Fruit fly (Drosophila melanogaster) whole organism, prepupa: ENCODE results near the gene Brf.

Experiments used
- Blimp-1 ChIP-seq: fragments of 200-800 bp; sonication (Bioruptor generic); optimal IDR thresholded peaks from 3 replicates; lab custom pipeline; 2017; ENCODE audit warnings: missing biosample characterization, missing genetic modification characterization, mild to moderate bottlenecking, moderate library complexity, missing genetic modification reagents
- CG10631 ChIP-seq: fragments of 200-800 bp; sonication (Bioruptor generic); optimal IDR thresholded peaks from 2 replicates; lab custom pipeline; 2016; ENCODE audit warnings: missing biosample characterization, missing genetic modification characterization
- CG10669 ChIP-seq: fragments of 200-800 bp; sonication (Bioruptor generic); optimal IDR thresholded peaks from 3 replicates; lab custom pipeline; 2018; ENCODE audit warnings: missing biosample characterization, mild to moderate bottlenecking, missing genetic modification characterization, moderate library complexity
- CG11294 ChIP-seq: fragments of 200-800 bp; sonication (Bioruptor generic); IDR thresholded peaks from 2 replicates; pipeline ENCODE4 v1.3.6; 2022; ENCODE audit warnings: missing biosample characterization, missing genetic modification characterization
- CG11902 ChIP-seq: fragments of 200-800 bp; sonication (Bioruptor generic); optimal IDR thresholded peaks from 3 replicates; lab custom pipeline; 2016; ENCODE audit warnings: missing biosample characterization, missing genetic modification characterization
- CG15336 ChIP-seq: fragments of 200-800 bp; sonication (Bioruptor generic); IDR thresholded peaks from 2 replicates; pipeline ENCODE4 v1.3.6; 2022; ENCODE audit warnings: missing biosample characterization, missing genetic modification characterization
- CG31627 ChIP-seq: fragments of 200-800 bp; sonication (Bioruptor generic); optimal IDR thresholded peaks from 3 replicates; lab custom pipeline; 2016; ENCODE audit warnings: missing biosample characterization, missing genetic modification characterization
- CG32006 ChIP-seq: fragments of 200-800 bp; sonication (Bioruptor generic); optimal IDR thresholded peaks from 3 replicates; lab custom pipeline; 2017; ENCODE audit warnings: missing biosample characterization, mild to moderate bottlenecking, missing genetic modification characterization
- CG4318 ChIP-seq: fragments of 200-800 bp; sonication (Bioruptor generic); optimal IDR thresholded peaks from 3 replicates; lab custom pipeline; 2017; ENCODE audit warnings: missing biosample characterization, mild to moderate bottlenecking, missing genetic modification characterization
- CG6163 ChIP-seq: fragments of 200-800 bp; sonication (Bioruptor generic); IDR thresholded peaks from 3 replicates; pipeline ENCODE4 v1.3.6; 2022; ENCODE audit warnings: missing biosample characterization, missing genetic modification characterization
- CG6276 ChIP-seq: fragments of 200-800 bp; sonication (Bioruptor generic); optimal IDR thresholded peaks from 2 replicates; lab custom pipeline; 2017; ENCODE audit warnings: missing biosample characterization, mild to moderate bottlenecking, missing genetic modification characterization
- CG6792 ChIP-seq: fragments of 200-800 bp; sonication (Bioruptor generic); optimal IDR thresholded peaks from 3 replicates; lab custom pipeline; 2016; ENCODE audit warnings: missing biosample characterization, missing genetic modification characterization
- CG8119 ChIP-seq: fragments of 200-800 bp; sonication (Bioruptor generic); IDR thresholded peaks from 3 replicates; pipeline ENCODE4 v1.3.6; 2022; ENCODE audit warnings: missing biosample characterization, missing genetic modification characterization
- Eip75B ChIP-seq: fragments of 200-800 bp; sonication (Bioruptor generic); optimal IDR thresholded peaks from 3 replicates; lab custom pipeline; 2016; ENCODE audit warnings: missing biosample characterization, missing genetic modification characterization
- Eip78C ChIP-seq: fragments of 200-800 bp; sonication (Bioruptor generic); peaks from one replicate; lab custom pipeline; 2016; ENCODE audit warnings: missing biosample characterization, missing genetic modification characterization
- Ets96B ChIP-seq: fragments of 200-800 bp; optimal IDR thresholded peaks from 2 replicates; lab custom pipeline; 2019; ENCODE audit warnings: missing biosample characterization, mild to moderate bottlenecking, missing genetic modification characterization, moderate library complexity
- Gug ChIP-seq: fragments of 200-800 bp; sonication (Bioruptor generic); IDR thresholded peaks from 2 replicates; pipeline ENCODE4 v1.3.6; 2022; ENCODE audit warnings: missing biosample characterization, missing genetic modification characterization
- Hr4 ChIP-seq: fragments of 200-800 bp; sonication (Bioruptor generic); optimal IDR thresholded peaks from 3 replicates; lab custom pipeline; 2016; ENCODE audit warnings: missing biosample characterization, missing genetic modification characterization
- cyc ChIP-seq: fragments of 200-800 bp; sonication (Bioruptor generic); optimal IDR thresholded peaks from 3 replicates; lab custom pipeline; 2016; ENCODE audit warnings: missing biosample characterization, missing genetic modification characterization
- eg ChIP-seq: fragments of 200-800 bp; sonication (Bioruptor generic); IDR thresholded peaks from 3 replicates; pipeline ENCODE4 v1.3.6; 2022; ENCODE audit warnings: missing biosample characterization, missing genetic modification characterization
- esn ChIP-seq: fragments of 200-800 bp; sonication (Bioruptor generic); optimal IDR thresholded peaks from 2 replicates; lab custom pipeline; 2016; ENCODE audit warnings: missing biosample characterization, mild to moderate bottlenecking, missing genetic modification characterization, moderate library complexity
- fd59A ChIP-seq: fragments of 200-800 bp; sonication (Bioruptor generic); optimal IDR thresholded peaks from 2 replicates; lab custom pipeline; 2017; ENCODE audit warnings: missing biosample characterization, mild to moderate bottlenecking, missing genetic modification characterization, missing genetic modification reagents
- salr ChIP-seq, 2 experiments: fragments of 200-800 bp; sonication (Bioruptor generic); optimal IDR thresholded peaks; 3 replicates each; lab custom pipeline; 2016 to 2018; ENCODE audit warnings: missing biosample characterization in 2 of 2, missing genetic modification characterization in 2 of 2, mild to moderate bottlenecking in 1 of 2
- spab ChIP-seq: fragments of 200-800 bp; sonication (Bioruptor generic); optimal IDR thresholded peaks from 2 replicates; lab custom pipeline; 2017; ENCODE audit warnings: missing biosample characterization, mild to moderate bottlenecking, missing genetic modification characterization, missing genetic modification reagents
- vri ChIP-seq: fragments of 200-800 bp; sonication (Bioruptor generic); optimal IDR thresholded peaks from 3 replicates; lab custom pipeline; 2016; ENCODE audit warnings: missing biosample characterization, mild to moderate bottlenecking, missing genetic modification characterization

The Brf gene

dm6 chr3R:17377503-17377902 is 13.6 kb downstream of the Brf start:
- peak; percentile 9 for TF ChIP-seq Blimp-1 (GFP tag; lab: Kevin White, UChicago)
- no peak for TF ChIP-seq Eip75B (GFP tag; lab: Kevin White, UChicago)
- no peak for TF ChIP-seq spab (GFP tag; lab: Kevin White, UChicago)
- no peak for TF ChIP-seq Gug
- no peak for TF ChIP-seq esn (GFP tag; lab: Kevin White, UChicago)

- TF ChIP-seq CG8119 (GFP tag; lab: Robert Waterston, UW) = peak; percentile 53; the same call in 1 of the 3 replicates
- peak; percentile 4 for TF ChIP-seq CG10669 (GFP tag; lab: Kevin White, UChicago)
- no peak for TF ChIP-seq CG31627 (GFP tag; lab: Kevin White, UChicago)
- peak; percentile 55; the same call in 2 of the 3 replicates for TF ChIP-seq eg (GFP tag; lab: Robert Waterston, UW)
- 0 out of 3 replicates have a peak, but pooled peaks have one; percentile 36 for TF ChIP-seq CG6163 (GFP tag; lab: Robert Waterston, UW)
- no peak for TF ChIP-seq Hr4 (GFP tag; lab: Kevin White, UChicago)
- TF ChIP-seq CG15336 = peak; percentile 35; the same call in 1 of the 2 replicates
- no peak for TF ChIP-seq vri (GFP tag; lab: Kevin White, UChicago)
- no peak for TF ChIP-seq Eip78C (GFP tag; lab: Kevin White, UChicago)
- peak; percentile 38 for TF ChIP-seq CG32006 (GFP tag; lab: Kevin White, UChicago)
- TF ChIP-seq CG11294 (GFP tag; lab: Robert Waterston, UW) = peak; percentile 16; the same call in 1 of the 2 replicates
- peak; percentile 12 for TF ChIP-seq CG6276
- no peak for TF ChIP-seq cyc (GFP tag; lab: Kevin White, UChicago)
- peak; percentile 23 for TF ChIP-seq Ets96B (tag; lab: Kevin White, UChicago)
These were observed 20.0 kb downstream of the Brf start for dm6 chr3R:17371094-17371493.

- TF ChIP-seq CG10631 (GFP tag; lab: Kevin White, UChicago) = no peak
- TF ChIP-seq esn (GFP tag; lab: Kevin White, UChicago) = no peak
- TF ChIP-seq CG4318 (GFP tag; lab: Kevin White, UChicago) = no peak
- TF ChIP-seq salr (GFP tag; optimal IDR thresholded peaks at IDR 0.05; lab: Kevin White, UChicago) = no peak
- no peak for TF ChIP-seq fd59A (GFP tag; lab: Kevin White, UChicago)
- TF ChIP-seq CG6163 (GFP tag; lab: Robert Waterston, UW) = no peak
- TF ChIP-seq CG6792 (GFP tag; lab: Kevin White, UChicago) = no peak
- TF ChIP-seq, all 60 proteins: peak for 0
These were observed 25.1 kb downstream of the Brf start, which contains the start of gene beat-IIa for dm6 chr3R:17366023-17366422. TSS of gene beat-IIa (minus strand) at chr3R:17366119.

- TF ChIP-seq CG32006 (GFP tag; lab: Kevin White, UChicago) (no peak), eg (GFP tag; lab: Robert Waterston, UW) (no peak)
These were observed 31.8 kb downstream of the Brf start for dm6 chr3R:17359370-17359769.

- TF ChIP-seq CG15336 = no peak
- TF ChIP-seq Eip78C (GFP tag; lab: Kevin White, UChicago) = peak; percentile 38
- TF ChIP-seq CG11902 (GFP tag; lab: Kevin White, UChicago) = no peak
- TF ChIP-seq salr (GFP tag; optimal IDR thresholded peaks at IDR 0.05; lab: Kevin White, UChicago) = no peak
These were observed 44.9 kb downstream of the Brf start for dm6 chr3R:17346212-17346611.
